Worm (Caenorhabditis elegans) whole organism, late embryonic: Measurements from ENCODE around the gene nhr-253.

Source experiments
- F13H6.1 ChIP-seq: sonication (generic microtip); optimal IDR thresholded peaks from 2 replicates; lab custom pipeline; 2016; ENCODE audit warnings: missing genetic modification characterization, missing compliant biosample characterization
- K02D7.2 ChIP-seq: sonication (generic microtip); optimal IDR thresholded peaks from 2 replicates; lab custom pipeline; 2017; ENCODE audit warnings: mild to moderate bottlenecking, missing genetic modification characterization, missing compliant biosample characterization
- K09A11.1 ChIP-seq: sonication (generic microtip); optimal IDR thresholded peaks from 2 replicates; lab custom pipeline; 2017; ENCODE audit warnings: antibody characterized with exemption, mild to moderate bottlenecking, missing genetic modification characterization, missing compliant biosample characterization; ENCODE audit not compliant: insufficient read depth
- T23F11.4 ChIP-seq: fragments of 200-800 bp; sonication (Bioruptor generic); optimal IDR thresholded peaks from 2 replicates; lab custom pipeline; 2018; ENCODE audit warnings: mild to moderate bottlenecking, missing genetic modification characterization, missing compliant biosample characterization
- Y22D7AL.16 ChIP-seq: sonication (generic microtip); optimal IDR thresholded peaks from 2 replicates; lab custom pipeline; 2016; ENCODE audit warnings: missing genetic modification characterization, missing compliant biosample characterization
- ahr-1 ChIP-seq: sonication (generic microtip); optimal IDR thresholded peaks from 2 replicates; lab custom pipeline; 2016; ENCODE audit warnings: missing genetic modification characterization, missing compliant biosample characterization
- ama-1 ChIP-seq: fragments of 150-350 bp; optimal IDR thresholded peaks from 2 replicates; lab custom pipeline; 2014
- ceh-14 ChIP-seq: sonication (generic microtip); optimal IDR thresholded peaks from 2 replicates; lab custom pipeline; 2016; ENCODE audit warnings: missing genotype, missing genetic modification characterization, missing compliant biosample characterization
- ceh-18 ChIP-seq: sonication (generic microtip); optimal IDR thresholded peaks from 2 replicates; lab custom pipeline; 2016; ENCODE audit warnings: missing genetic modification characterization, missing compliant biosample characterization
- ceh-19 ChIP-seq: fragments of 200-800 bp; sonication (Bioruptor generic); optimal IDR thresholded peaks from 2 replicates; lab custom pipeline; 2018; ENCODE audit warnings: mild to moderate bottlenecking, missing genetic modification characterization, missing compliant biosample characterization
- ceh-2 ChIP-seq: sonication (generic microtip); optimal IDR thresholded peaks from 2 replicates; lab custom pipeline; 2016; ENCODE audit warnings: missing genotype, missing genetic modification characterization, missing compliant biosample characterization
- ceh-31 ChIP-seq: sonication (generic microtip); optimal IDR thresholded peaks from 2 replicates; lab custom pipeline; 2016; ENCODE audit warnings: missing genetic modification characterization, missing compliant biosample characterization
- ceh-45 ChIP-seq: fragments of 200-800 bp; sonication (Bioruptor generic); IDR thresholded peaks from 2 replicates; pipeline ENCODE4 v1.3.6; 2022; ENCODE audit warnings: missing genetic modification reagents, missing genetic modification characterization, missing compliant biosample characterization
- ceh-48 ChIP-seq: sonication (generic microtip); optimal IDR thresholded peaks from 2 replicates; lab custom pipeline; 2016; ENCODE audit warnings: missing genetic modification characterization, inconsistent platforms, missing compliant biosample characterization
- dmd-4 ChIP-seq: sonication (generic microtip); optimal IDR thresholded peaks from 2 replicates; lab custom pipeline; 2016; ENCODE audit warnings: borderline replicate concordance, missing genetic modification characterization, missing compliant biosample characterization
- eyg-1 ChIP-seq: sonication (generic microtip); optimal IDR thresholded peaks from 2 replicates; lab custom pipeline; 2016; ENCODE audit warnings: missing genotype, missing genetic modification characterization, missing compliant biosample characterization
- fkh-10 ChIP-seq: fragments of 150-350 bp; optimal IDR thresholded peaks from 2 replicates; lab custom pipeline; 2014; ENCODE audit warnings: missing biosample characterization, missing genetic modification reagents, missing genetic modification characterization
- gmeb-2 ChIP-seq: sonication (generic microtip); optimal IDR thresholded peaks from 2 replicates; lab custom pipeline; 2016; ENCODE audit warnings: missing genetic modification characterization, inconsistent platforms, missing compliant biosample characterization
- hlh-13 ChIP-seq: fragments of 200-800 bp; sonication (Bioruptor generic); optimal IDR thresholded peaks from 2 replicates; lab custom pipeline; 2018; ENCODE audit warnings: mild to moderate bottlenecking, missing genetic modification characterization, missing compliant biosample characterization
- hlh-6 ChIP-seq: sonication (generic microtip); optimal IDR thresholded peaks from 2 replicates; lab custom pipeline; 2016; ENCODE audit warnings: missing genotype, missing genetic modification characterization, missing compliant biosample characterization
- lin-11 ChIP-seq: fragments of 200-800 bp; sonication (Bioruptor generic); optimal IDR thresholded peaks from 2 replicates; lab custom pipeline; 2018; ENCODE audit warnings: mild to moderate bottlenecking, missing genetic modification characterization, missing compliant biosample characterization
- mec-3 ChIP-seq: sonication (generic microtip); optimal IDR thresholded peaks from 2 replicates; lab custom pipeline; 2016; ENCODE audit warnings: borderline replicate concordance, missing genetic modification characterization, missing compliant biosample characterization
- nhr-232 ChIP-seq: sonication (generic microtip); optimal IDR thresholded peaks from 2 replicates; lab custom pipeline; 2016; ENCODE audit warnings: missing genetic modification characterization, missing compliant biosample characterization
- npax-4 ChIP-seq: sonication (generic microtip); optimal IDR thresholded peaks from 2 replicates; lab custom pipeline; 2016; ENCODE audit warnings: missing genetic modification characterization, missing compliant biosample characterization
- pat-9 ChIP-seq: fragments of 200-800 bp; sonication (Bioruptor generic); optimal IDR thresholded peaks from 2 replicates; lab custom pipeline; 2018; ENCODE audit warnings: mild to moderate bottlenecking, missing genetic modification characterization, moderate library complexity, missing compliant biosample characterization
- pax-1 ChIP-seq: fragments of 150-350 bp; optimal IDR thresholded peaks from 2 replicates; lab custom pipeline; 2014; ENCODE audit warnings: missing biosample characterization, missing genetic modification characterization
- pha-4 ChIP-seq: fragments of 150-350 bp; optimal IDR thresholded peaks from 2 replicates; lab custom pipeline; 2018; ENCODE audit warnings: missing biosample characterization, missing genetic modification reagents, missing genetic modification characterization
- pros-1 ChIP-seq: fragments of 150-350 bp; optimal IDR thresholded peaks from 2 replicates; lab custom pipeline; 2014; ENCODE audit warnings: missing biosample characterization, missing genetic modification reagents, missing genetic modification characterization
- ref-2 ChIP-seq: sonication (generic microtip); optimal IDR thresholded peaks from 2 replicates; lab custom pipeline; 2016; ENCODE audit warnings: missing genetic modification characterization, missing compliant biosample characterization
- rnt-1 ChIP-seq: sonication (generic microtip); optimal IDR thresholded peaks from 2 replicates; lab custom pipeline; 2016; ENCODE audit warnings: missing genetic modification characterization, missing compliant biosample characterization
- sdc-2 ChIP-seq: sonication (generic microtip); optimal IDR thresholded peaks from 2 replicates; lab custom pipeline; 2016; ENCODE audit warnings: missing genotype, missing genetic modification characterization, missing compliant biosample characterization
- sox-4 ChIP-seq: sonication (generic microtip); optimal IDR thresholded peaks from 2 replicates; lab custom pipeline; 2017; ENCODE audit warnings: mild to moderate bottlenecking, missing genetic modification characterization, inconsistent platforms, missing compliant biosample characterization
- unc-55 ChIP-seq: sonication (generic microtip); optimal IDR thresholded peaks from 2 replicates; lab custom pipeline; 2017; ENCODE audit warnings: missing biosample characterization, missing genetic modification reagents, missing genetic modification characterization
- zip-5 ChIP-seq: sonication (generic microtip); optimal IDR thresholded peaks from 2 replicates; lab custom pipeline; 2016; ENCODE audit warnings: missing genetic modification characterization, missing compliant biosample characterization
- ztf-16 ChIP-seq: sonication (generic microtip); optimal IDR thresholded peaks from 2 replicates; lab custom pipeline; 2017; ENCODE audit warnings: missing genetic modification characterization, missing compliant biosample characterization

Gene nhr-253

ce11 chrV:422133-422532 lies 25.7 kb downstream of the nhr-253 start, which contains the start of gene dod-20:
Gene dod-20, plus strand, starts transcription at chrV:422433.
- TF ChIP-seq nhr-232 (no peak), pax-1 (tag; lab: Kevin White, UChicago) (no peak), ceh-2 (tag; lab: Kevin White, UChicago) (no peak), K02D7.2 (tag; lab: Kevin White, UChicago) (no peak), mec-3 (tag; lab: Kevin White, UChicago) (no peak), pha-4 (tag; lab: Kevin White, UChicago) (no peak), ama-1 (lab: Kevin White, UChicago) (no peak), eyg-1 (tag; lab: Kevin White, UChicago) (no peak), F13H6.1 (tag; lab: Kevin White, UChicago) (no peak), dmd-4 (tag; lab: Kevin White, UChicago) (no peak), ceh-48 (no peak), Y22D7AL.16 (tag; lab: Kevin White, UChicago) (no peak), ceh-45 (GFP tag; lab: Robert Waterston, UW) (no peak), ref-2 (tag; lab: Kevin White, UChicago) (no peak), lin-11 (tag; lab: Kevin White, UChicago) (no peak)

- no peak for TF ChIP-seq ceh-31 (tag; lab: Kevin White, UChicago)
- TF ChIP-seq K09A11.1 (tag; lab: Kevin White, UChicago): no peak
Measured at ce11 chrV:424140-424539, 27.7 kb downstream of the nhr-253 start, which contains the start of gene B0554.5. Gene B0554.5, plus strand, starts transcription at chrV:424440.

ce11 chrV:428844-429243 lies 32.5 kb downstream of the nhr-253 start, which contains the start of gene B0554.4:
Gene B0554.4, plus strand, starts transcription at chrV:429144.
- TF ChIP-seq gmeb-2 (no peak), npax-4 (tag; lab: Kevin White, UChicago) (no peak), K09A11.1 (tag; lab: Kevin White, UChicago) (no peak), K02D7.2 (tag; lab: Kevin White, UChicago) (no peak), unc-55 (GFP tag; lab: Kevin White, UChicago) (no peak), sox-4 (tag; lab: Kevin White, UChicago) (no peak), hlh-6 (tag; lab: Kevin White, UChicago) (no peak), ceh-19 (no peak), eyg-1 (tag; lab: Kevin White, UChicago) (no peak), zip-5 (tag; lab: Kevin White, UChicago) (no peak), nhr-232 (no peak), sdc-2 (tag; lab: Kevin White, UChicago) (no peak), T23F11.4 (GFP tag; lab: Kevin White, UChicago) (no peak), ceh-14 (tag; lab: Kevin White, UChicago) (no peak)

- TF ChIP-seq mec-3 (tag; lab: Kevin White, UChicago): no peak
- no peak for TF ChIP-seq pat-9 (tag; lab: Kevin White, UChicago)
- TF ChIP-seq F13H6.1 (tag; lab: Kevin White, UChicago): no peak
- no peak for TF ChIP-seq hlh-13 (GFP tag; lab: Kevin White, UChicago)
- TF ChIP-seq ceh-14 (tag; lab: Kevin White, UChicago): no peak
- no peak for TF ChIP-seq hlh-6 (tag; lab: Kevin White, UChicago)
- no peak for TF ChIP-seq rnt-1 (tag; lab: Kevin White, UChicago)
- TF ChIP-seq ceh-18 (tag; lab: Kevin White, UChicago): no peak
- TF ChIP-seq ztf-16 (tag; lab: Kevin White, UChicago): no peak
- no peak for TF ChIP-seq ahr-1 (tag; lab: Kevin White, UChicago)
- TF ChIP-seq, all 69 proteins: peak for 0
Measured at ce11 chrV:432991-433390, 36.6 kb downstream of the nhr-253 start.

DNA sequence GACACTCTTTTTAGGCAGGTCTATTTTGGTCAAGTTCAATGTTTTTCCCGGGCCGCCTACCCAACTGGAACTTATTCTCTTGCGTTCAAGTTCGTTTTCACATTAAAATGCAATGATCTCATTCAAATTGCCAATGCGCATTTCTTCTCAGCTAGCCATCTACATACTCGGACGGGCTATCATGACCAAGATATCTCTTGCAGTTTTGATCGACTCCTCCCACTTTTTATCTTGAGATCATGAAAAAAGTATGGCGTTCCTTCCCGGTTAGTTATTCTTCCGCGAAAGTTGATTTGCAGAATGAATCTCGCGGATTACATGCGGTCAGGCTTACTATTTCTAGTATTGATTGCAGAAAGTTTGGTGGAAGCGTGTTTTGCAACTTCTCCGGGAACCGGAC lies 37.5 kb downstream of the nhr-253 start, which contains the start of gene B0554.2:
B0554.2 (plus strand) TSS at position 301 of the 400 bp plus-strand sequence.
- no peak for TF ChIP-seq pros-1 (tag; lab: Kevin White, UChicago)
- TF ChIP-seq fkh-10 (GFP tag; lab: Kevin White, UChicago): no peak
- TF ChIP-seq npax-4 (tag; lab: Kevin White, UChicago): no peak
- no peak for TF ChIP-seq hlh-13 (GFP tag; lab: Kevin White, UChicago)
